Worm (Caenorhabditis elegans) whole organism, L4 larva: Measurements from ENCODE around the gene vrk-1.

Source experiments
- F10B5.3 ChIP-seq: sonication (generic microtip); optimal IDR thresholded peaks from 2 replicates; lab custom pipeline; 2016; ENCODE audit warnings: mild to moderate bottlenecking, missing genetic modification characterization, missing compliant biosample characterization
- F49E8.2 ChIP-seq: sonication (generic microtip); optimal IDR thresholded peaks from 2 replicates; lab custom pipeline; 2016; ENCODE audit warnings: missing compliant biosample characterization, mild to moderate bottlenecking, missing genetic modification characterization, borderline replicate concordance
- T20F7.1 ChIP-seq: fragments of 200-800 bp; sonication (Bioruptor generic); optimal IDR thresholded peaks from 2 replicates; lab custom pipeline; 2018; ENCODE audit warnings: mild to moderate bottlenecking, missing genetic modification characterization, missing compliant biosample characterization
- Y105C5A.15 ChIP-seq: fragments of 200-800 bp; sonication (Bioruptor generic); IDR thresholded peaks from 2 replicates; pipeline ENCODE4 v1.3.6; 2022; ENCODE audit warnings: missing genetic modification characterization, missing compliant biosample characterization
- ZK546.5 ChIP-seq, 2 experiments: sonication (generic microtip); optimal IDR thresholded peaks; 2 replicates each; lab custom pipeline; 2017; ENCODE audit warnings: missing biosample characterization in 2 of 2, missing genetic modification characterization in 2 of 2
- aha-1 ChIP-seq: fragments of 150-350 bp; peaks from one replicate; lab custom pipeline; 2014; ENCODE audit warnings: missing biosample characterization, missing genetic modification characterization
- aly-2 ChIP-seq: sonication (generic microtip); optimal IDR thresholded peaks from 2 replicates; lab custom pipeline; 2018; ENCODE audit warnings: missing biosample characterization, missing genetic modification characterization
- cey-2 ChIP-seq: sonication (generic microtip); optimal IDR thresholded peaks from 3 replicates; lab custom pipeline; 2017; ENCODE audit warnings: missing genetic modification characterization, mild to moderate bottlenecking, missing compliant biosample characterization, antibody characterized with exemption, borderline replicate concordance; ENCODE audit not compliant: insufficient read depth
- daf-8 ChIP-seq: fragments of 200-800 bp; sonication (Bioruptor generic); IDR thresholded peaks from 2 replicates; pipeline ENCODE4 v1.3.6; 2022; ENCODE audit warnings: missing genetic modification characterization, missing compliant biosample characterization
- dmd-8 ChIP-seq: fragments of 200-800 bp; sonication (Bioruptor generic); IDR thresholded peaks from 2 replicates; pipeline ENCODE4 v1.3.6; 2022; ENCODE audit warnings: missing genetic modification characterization, missing compliant biosample characterization
- dmd-9 ChIP-seq: fragments of 200-800 bp; sonication (Bioruptor generic); IDR thresholded peaks from 2 replicates; pipeline ENCODE4 v1.3.6; 2022; ENCODE audit warnings: missing genetic modification reagents, missing genetic modification characterization, missing compliant biosample characterization
- egl-27 ChIP-seq: sonication (generic microtip); optimal IDR thresholded peaks from 3 replicates; lab custom pipeline; 2017; ENCODE audit warnings: missing biosample characterization, missing genetic modification reagents, missing genetic modification characterization
- egl-43 ChIP-seq: fragments of 200-800 bp; sonication (Bioruptor generic); IDR thresholded peaks from 2 replicates; pipeline ENCODE4 v1.3.6; 2022; ENCODE audit warnings: missing genetic modification reagents, missing genetic modification characterization, missing compliant biosample characterization
- gei-8 ChIP-seq: fragments of 200-800 bp; sonication (Bioruptor generic); optimal IDR thresholded peaks from 2 replicates; lab custom pipeline; 2018; ENCODE audit warnings: mild to moderate bottlenecking, missing genetic modification characterization, missing compliant biosample characterization
- hlh-30 ChIP-seq: sonication (generic microtip); optimal IDR thresholded peaks from 2 replicates; lab custom pipeline; 2017; ENCODE audit warnings: antibody characterized with exemption, mild to moderate bottlenecking, missing genetic modification characterization, missing compliant biosample characterization; ENCODE audit not compliant: insufficient read depth
- lim-7 ChIP-seq: fragments of 200-800 bp; sonication (Bioruptor generic); IDR thresholded peaks from 2 replicates; pipeline ENCODE4 v1.3.6; 2022; ENCODE audit warnings: missing genetic modification characterization, missing compliant biosample characterization
- lin-13 ChIP-seq: fragments of 150-350 bp; optimal IDR thresholded peaks from 2 replicates; lab custom pipeline; 2014; ENCODE audit warnings: missing biosample characterization, missing genetic modification reagents, missing genetic modification characterization
- mep-1 ChIP-seq: fragments of 150-350 bp; sonication (generic microtip); optimal IDR thresholded peaks from 3 replicates; lab custom pipeline; 2014; ENCODE audit warnings: missing biosample characterization, missing genetic modification characterization
- nhr-11 ChIP-seq: fragments of 150-350 bp; optimal IDR thresholded peaks from 2 replicates; lab custom pipeline; 2014; ENCODE audit warnings: missing biosample characterization, missing genetic modification characterization
- nhr-28 ChIP-seq: fragments of 150-350 bp; optimal IDR thresholded peaks from 2 replicates; lab custom pipeline; 2014; ENCODE audit warnings: missing biosample characterization, missing genetic modification characterization
- nhr-41 ChIP-seq: fragments of 200-800 bp; sonication (Bioruptor generic); IDR thresholded peaks from 2 replicates; pipeline ENCODE4 v1.3.6; 2022; ENCODE audit warnings: missing genetic modification reagents, missing genetic modification characterization, missing compliant biosample characterization
- nhr-48 ChIP-seq: sonication (generic microtip); optimal IDR thresholded peaks from 2 replicates; lab custom pipeline; 2016; ENCODE audit warnings: mild to moderate bottlenecking, missing genetic modification characterization, missing compliant biosample characterization
- nhr-77 ChIP-seq: fragments of 150-350 bp; optimal IDR thresholded peaks from 2 replicates; lab custom pipeline; 2014; ENCODE audit warnings: missing biosample characterization, missing genetic modification characterization
- php-3 ChIP-seq: fragments of 200-800 bp; sonication (Bioruptor generic); IDR thresholded peaks from 2 replicates; pipeline ENCODE4 v1.3.6; 2022; ENCODE audit warnings: missing genetic modification reagents, missing genetic modification characterization, missing compliant biosample characterization
- set-16 ChIP-seq: fragments of 200-800 bp; sonication (Bioruptor generic); IDR thresholded peaks from 2 replicates; pipeline ENCODE4 v1.3.6; 2022; ENCODE audit warnings: missing genetic modification reagents, missing genetic modification characterization, missing compliant biosample characterization
- snpc-4 ChIP-seq: fragments of 150-350 bp; optimal IDR thresholded peaks from 2 replicates; lab custom pipeline; 2014; ENCODE audit warnings: missing biosample characterization, missing genetic modification characterization
- tag-97 ChIP-seq: fragments of 200-800 bp; sonication (Bioruptor generic); IDR thresholded peaks from 2 replicates; pipeline ENCODE4 v1.3.6; 2022; ENCODE audit warnings: missing genetic modification characterization, missing compliant biosample characterization
- unc-130 ChIP-seq: sonication (generic microtip); optimal IDR thresholded peaks from 2 replicates; lab custom pipeline; 2016; ENCODE audit warnings: missing genetic modification reagents, missing genetic modification characterization, missing compliant biosample characterization
- unc-62 ChIP-seq, 3 experiments: fragments of 150-350 bp in 1 of 3; sonication (generic microtip); optimal IDR thresholded peaks in 2 of 3; peaks in 1 of 3; 1 replicate in 1 of 3; 2 replicates in 2 of 3; lab custom pipeline; 2014 to 2017; ENCODE audit warnings: missing biosample characterization in 3 of 3, missing genetic modification characterization in 3 of 3, missing genetic modification reagents in 3 of 3, missing genotype in 1 of 3
- zfp-2 ChIP-seq: sonication (generic microtip); optimal IDR thresholded peaks from 2 replicates; lab custom pipeline; 2016; ENCODE audit warnings: mild to moderate bottlenecking, missing genetic modification characterization, missing compliant biosample characterization
- zfp-3 ChIP-seq: fragments of 200-800 bp; sonication (Bioruptor generic); conservative IDR thresholded peaks from 2 replicates; pipeline ENCODE4 v1.3.6; 2022; ENCODE audit warnings: missing genetic modification reagents, missing genetic modification characterization, missing compliant biosample characterization

The vrk-1 gene

DNA sequence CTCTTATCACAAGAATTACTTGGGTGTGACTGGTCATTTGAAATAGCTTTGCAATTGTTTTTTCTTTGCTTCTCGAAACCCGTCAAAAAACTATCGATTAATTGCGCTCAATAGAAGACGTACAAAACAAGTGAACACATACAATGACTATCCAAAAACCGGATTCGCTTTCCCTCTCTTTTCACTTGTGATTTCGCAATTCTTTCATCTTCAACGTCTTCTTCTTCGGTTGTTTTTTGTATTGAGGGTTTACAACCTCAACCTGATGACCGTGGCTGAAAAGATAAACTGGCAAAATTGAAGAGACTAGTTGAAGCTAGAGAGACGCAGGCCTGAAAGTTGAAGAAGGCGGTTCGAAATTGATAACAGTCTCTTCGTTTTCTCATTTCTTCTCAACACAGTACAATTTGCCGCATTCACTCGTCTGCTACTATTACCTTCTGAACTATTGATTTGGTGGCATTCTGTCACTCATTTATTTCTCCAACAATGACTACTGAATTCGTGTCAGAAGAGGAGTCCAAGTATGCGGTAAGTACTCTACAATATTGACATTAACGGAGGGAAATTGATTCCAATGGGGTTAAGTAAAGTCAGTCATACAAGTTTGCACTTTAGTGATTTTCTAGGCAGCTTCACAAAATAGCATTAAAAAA is 35.7 kb upstream of the vrk-1 start (continued):
- TF ChIP-seq nhr-48 (tag; lab: Kevin White, UChicago) (peak; percentile 42), egl-27 (tag; lab: Kevin White, UChicago) (no peak), nhr-28 (tag; lab: Kevin White, UChicago) (peak; percentile 81), cey-2 (tag; lab: Kevin White, UChicago) (peak; percentile 66), zfp-2 (tag; lab: Kevin White, UChicago) (no peak), nhr-11 (no peak), nhr-41 (GFP tag; lab: Robert Waterston, UW) (no peak), set-16 (GFP tag; lab: Robert Waterston, UW) (no peak), mep-1 (tag; lab: Kevin White, UChicago) (peak; percentile 64), lim-7 (GFP tag; lab: Robert Waterston, UW) (no peak), nhr-77 (peak; percentile 10), tag-97 (GFP tag; lab: Robert Waterston, UW) (no peak), dmd-8 (GFP tag; lab: Robert Waterston, UW) (no peak), aly-2 (tag; lab: Kevin White, UChicago) (no peak), hlh-30 (peak; percentile 59)
- TF ChIP-seq, all 104 proteins: peak for 18

- TF ChIP-seq gei-8 (GFP tag; lab: Kevin White, UChicago) = no peak
- TF ChIP-seq T20F7.1 (GFP tag; lab: Kevin White, UChicago) = no peak
- TF ChIP-seq egl-43 = 0 out of 2 replicates have a peak, but pooled peaks have one; percentile 24
Observed at ce11 chrII:5889417-5890139, 32.2 kb upstream of the vrk-1 start.

ce11 chrII:5892813-5893212 is 29.0 kb upstream of the vrk-1 start:
- no peak for TF ChIP-seq Y105C5A.15 (GFP tag; lab: Robert Waterston, UW)
- TF ChIP-seq unc-62 (GFP tag; optimal IDR thresholded peaks at IDR 0.05 in 1 of 2; lab: Kevin White, UChicago) = peak in 1 of 2 experiments; percentile 85
- TF ChIP-seq unc-62 (tag; optimal IDR thresholded peaks at IDR 0.05; lab: Kevin White, UChicago) = no peak
- TF ChIP-seq lin-13 = no peak
- TF ChIP-seq zfp-3 (GFP tag; lab: Robert Waterston, UW) = peak; percentile 82; the same call in 1 of the 2 replicates

- no peak for TF ChIP-seq lim-7 (GFP tag; lab: Robert Waterston, UW)
- no peak for TF ChIP-seq F49E8.2 (tag; lab: Kevin White, UChicago)
- no peak for TF ChIP-seq daf-8 (GFP tag; lab: Robert Waterston, UW)
- TF ChIP-seq php-3 (GFP tag; lab: Robert Waterston, UW) = no peak
- TF ChIP-seq tag-97 (GFP tag; lab: Robert Waterston, UW) = no peak
- no peak for TF ChIP-seq dmd-9
- TF ChIP-seq ZK546.5 (tag; optimal IDR thresholded peaks at IDR 0.05; lab: Kevin White, UChicago) = no peak
- TF ChIP-seq unc-130 (GFP tag; lab: Kevin White, UChicago) = no peak
Observed at ce11 chrII:5895870-5896269, 25.9 kb upstream of the vrk-1 start, which contains the start of gene F59G1.4. Gene F59G1.4 (plus strand): TSS chrII:5896170.

DNA sequence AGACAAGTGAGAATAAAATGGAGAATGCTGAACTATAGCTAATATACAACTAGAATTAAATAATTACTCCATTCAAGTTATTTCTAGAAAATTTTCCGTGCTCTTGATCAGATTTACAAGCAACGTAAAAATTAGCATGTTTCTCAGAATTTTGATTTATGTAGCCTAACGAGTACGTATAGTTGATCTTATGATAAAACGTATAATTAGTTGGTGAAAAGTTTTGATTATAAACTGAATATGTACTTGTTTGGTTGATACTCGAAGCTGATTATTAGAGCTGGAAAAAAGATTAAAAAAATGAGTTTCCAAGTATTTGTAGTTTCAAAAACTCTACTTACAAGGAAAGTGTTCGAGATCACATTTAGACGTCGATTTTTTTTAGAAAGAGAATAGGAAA is 25.3 kb upstream of the vrk-1 start:
- peak; percentile 74 for TF ChIP-seq aha-1 (tag; lab: Kevin White, UChicago)
- TF ChIP-seq F10B5.3 (tag; lab: Kevin White, UChicago) = no peak
- TF ChIP-seq nhr-11 = peak; percentile 66
- no peak for TF ChIP-seq snpc-4 (tag; lab: Kevin White, UChicago)
